Worm (Caenorhabditis elegans): ENCODE results near the gene Y50D4C.12.

The Y50D4C.12 gene

DNA sequence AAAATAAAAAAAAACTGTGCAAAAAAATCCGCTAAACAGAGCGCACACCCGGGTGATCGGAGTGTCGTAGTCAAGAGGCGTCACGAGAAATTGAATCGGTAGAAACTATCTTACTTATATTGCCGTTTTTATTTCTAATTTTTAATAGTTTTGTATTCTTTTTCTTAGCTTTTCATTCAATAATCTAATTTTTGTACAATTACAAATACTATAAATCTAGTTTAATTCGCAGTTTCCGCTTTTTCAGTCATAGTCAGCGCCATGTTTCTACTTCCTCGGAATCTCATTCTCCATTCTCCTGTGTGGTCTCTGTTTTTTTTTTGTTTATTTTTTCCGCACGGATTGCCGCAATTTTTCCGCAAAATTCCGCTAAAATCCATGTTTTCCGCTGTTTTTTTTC is 21.4 kb downstream of the Y50D4C.12 start (continued):
- TF ChIP-seq pax-3 (tag; optimal IDR thresholded peaks at IDR 0.05): peak; percentile 96

DNA sequence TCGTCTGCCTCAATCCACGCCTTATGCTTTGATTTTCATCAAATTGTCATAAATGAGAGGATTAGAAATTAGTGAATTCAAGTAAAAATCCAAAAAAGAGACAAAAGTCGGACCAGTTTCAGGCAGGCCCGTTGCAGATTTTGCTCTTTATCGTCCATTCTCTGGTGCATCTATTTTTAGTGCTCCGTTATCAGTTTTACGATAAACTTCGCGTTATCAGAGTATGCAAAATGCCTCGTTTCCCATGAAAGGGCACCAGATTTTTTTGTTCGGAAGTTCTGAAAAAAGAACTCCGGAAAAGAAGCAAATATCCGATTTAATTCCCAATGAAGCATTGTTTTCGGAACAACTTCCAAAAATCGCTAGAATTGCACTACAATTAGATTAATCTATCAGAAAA is 23.5 kb downstream of the Y50D4C.12 start:
- no peak for TF ChIP-seq fos-1 (tag; optimal IDR thresholded peaks at IDR 0.05)
- no peak for TF ChIP-seq lin-39 (tag; optimal IDR thresholded peaks at IDR 0.05)
- TF ChIP-seq lin-13 (GFP tag; optimal IDR thresholded peaks at IDR 0.05): no peak
- TF ChIP-seq hlh-17 (GFP tag; optimal IDR thresholded peaks at IDR 0.05; ENCODE audit: borderline replicate concordance): no peak
- no peak for TF ChIP-seq nhr-77 (tag; optimal IDR thresholded peaks at IDR 0.05)
- TF ChIP-seq sox-4 (tag; optimal IDR thresholded peaks at IDR 0.05): no peak
- no peak for TF ChIP-seq nhr-71 (tag; optimal IDR thresholded peaks at IDR 0.05)
- TF ChIP-seq C16A3.4 (tag; optimal IDR thresholded peaks at IDR 0.05): no peak
- no peak for TF ChIP-seq pqm-1 (tag; optimal IDR thresholded peaks at IDR 0.05)
- no peak for TF ChIP-seq swsn-7 (tag; optimal IDR thresholded peaks at IDR 0.05)
- no peak for TF ChIP-seq fkh-8 (tag; optimal IDR thresholded peaks at IDR 0.05)
- TF ChIP-seq nhr-47 (tag; optimal IDR thresholded peaks at IDR 0.05): no peak
- TF ChIP-seq ceh-8 (GFP tag; optimal IDR thresholded peaks at IDR 0.05): no peak
- no peak for TF ChIP-seq efl-1 (optimal IDR thresholded peaks at IDR 0.05)
- TF ChIP-seq efl-1 (GFP tag; optimal IDR thresholded peaks at IDR 0.05 in 1 of 2): no peak
- TF ChIP-seq C04F5.9 (tag; optimal IDR thresholded peaks at IDR 0.05): no peak
- TF ChIP-seq ceh-88 (GFP tag; IDR thresholded peaks at IDR 0.05): no peak
- no peak for TF ChIP-seq ceh-82 (tag; optimal IDR thresholded peaks at IDR 0.05)
- TF ChIP-seq isw-1 (GFP tag; IDR thresholded peaks at IDR 0.05): no peak
- TF ChIP-seq snu-23 (GFP tag; optimal IDR thresholded peaks at IDR 0.05): no peak
- TF ChIP-seq elt-2 (tag; optimal IDR thresholded peaks at IDR 0.05): no peak

DNA sequence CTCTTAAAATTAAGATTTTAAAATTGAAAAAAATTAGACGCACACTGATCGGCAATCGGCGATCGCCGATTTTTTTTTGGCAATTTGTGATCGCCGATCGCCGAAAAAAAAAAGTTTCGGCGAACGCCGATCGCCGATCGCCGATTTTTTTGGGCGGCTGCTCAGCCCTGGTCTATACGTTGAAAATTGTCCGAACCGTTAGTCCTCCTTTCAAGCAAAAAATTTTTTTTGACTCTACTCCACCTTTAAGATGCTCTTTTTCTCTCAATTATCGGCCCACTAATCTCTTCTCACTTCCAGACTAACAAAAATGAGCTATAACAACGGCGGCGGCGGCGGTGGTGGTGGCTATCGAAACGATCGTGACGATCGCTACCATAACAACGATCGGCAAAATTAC is 26.1 kb downstream of the Y50D4C.12 start, which contains the start of gene ergo-1:
TSS of gene ergo-1 (plus strand) at position 301 of the 400 bp plus-strand sequence.
- TF ChIP-seq ceh-88 (GFP tag; IDR thresholded peaks at IDR 0.05) (no peak), mef-2 (tag; optimal IDR thresholded peaks at IDR 0.05) (no peak), snpc-4 (tag; optimal IDR thresholded peaks at IDR 0.05) (no peak), hlh-17 (GFP tag; optimal IDR thresholded peaks at IDR 0.05; ENCODE audit: borderline replicate concordance) (no peak), elt-2 (tag; optimal IDR thresholded peaks at IDR 0.05) (no peak), nhr-84 (tag; optimal IDR thresholded peaks at IDR 0.05) (no peak), lsy-2 (tag; optimal IDR thresholded peaks at IDR 0.05) (no peak), fos-1 (tag; optimal IDR thresholded peaks at IDR 0.05) (no peak), ztf-4 (tag; optimal IDR thresholded peaks at IDR 0.05) (no peak), hpl-2 (GFP tag; optimal IDR thresholded peaks at IDR 0.05) (no peak), vab-15 (tag; optimal IDR thresholded peaks at IDR 0.05) (no peak), skn-1 (tag; optimal IDR thresholded peaks at IDR 0.05) (no peak), lin-39 (tag; optimal IDR thresholded peaks at IDR 0.05) (no peak), unc-98 (GFP tag; IDR thresholded peaks at IDR 0.05) (no peak), tbx-2 (tag; optimal IDR thresholded peaks at IDR 0.05) (no peak)

DNA sequence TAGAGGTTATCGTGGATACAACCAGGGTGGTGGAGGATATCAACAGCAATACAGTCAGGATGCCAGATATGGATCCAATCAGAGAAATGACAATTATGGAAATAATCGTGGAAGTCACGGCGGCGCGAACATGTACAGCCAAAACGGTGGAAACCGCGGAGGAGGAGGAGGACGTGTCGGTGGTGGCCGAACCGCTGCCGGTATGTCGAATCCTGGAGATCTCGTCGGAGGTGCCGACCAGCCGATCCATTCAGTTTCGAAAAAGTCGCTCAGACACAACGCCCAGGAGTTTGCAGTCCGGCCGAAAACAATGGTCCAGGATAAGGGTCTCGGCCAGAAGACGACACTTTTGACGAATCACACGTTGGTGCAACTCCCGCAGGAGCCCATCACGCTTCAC is 26.7 kb downstream of the Y50D4C.12 start:
- TF ChIP-seq fkh-8 (tag; optimal IDR thresholded peaks at IDR 0.05) (no peak), unc-130 (tag; optimal IDR thresholded peaks at IDR 0.05) (no peak), mab-9 (GFP tag; IDR thresholded peaks at IDR 0.05) (no peak), ets-5 (GFP tag; IDR thresholded peaks at IDR 0.05) (no peak), nhr-77 (tag; optimal IDR thresholded peaks at IDR 0.05) (no peak), efl-1 (optimal IDR thresholded peaks at IDR 0.05) (no peak), efl-1 (GFP tag; optimal IDR thresholded peaks at IDR 0.05 in 1 of 2) (no peak), blmp-1 (tag; optimal IDR thresholded peaks at IDR 0.05) (no peak), mdl-1 (tag; optimal IDR thresholded peaks at IDR 0.05) (no peak), jun-1 (tag; optimal IDR thresholded peaks at IDR 0.05) (no peak), grh-1 (GFP tag; IDR thresholded peaks at IDR 0.05) (no peak), C04F5.9 (tag; optimal IDR thresholded peaks at IDR 0.05) (no peak), dpl-1 (GFP tag; optimal IDR thresholded peaks at IDR 0.05) (no peak), nhr-85 (tag) (no peak), Y116A8C.19 (tag; optimal IDR thresholded peaks at IDR 0.05; ENCODE audit: borderline replicate concordance) (no peak), fkh-10 (GFP tag; optimal IDR thresholded peaks at IDR 0.05) (no peak)

All from whole organism, L1 larva.